Worm (Caenorhabditis elegans) whole organism, midembryonic: Measurements from ENCODE around the gene srg-36.

Source experiments
- T22C8.4 ChIP-seq: fragments of 200-800 bp; sonication (Bioruptor generic); IDR thresholded peaks from 2 replicates; pipeline ENCODE4 v1.3.6; 2022; ENCODE audit warnings: missing genetic modification characterization, missing compliant biosample characterization
- cog-1 ChIP-seq: sonication (generic microtip); optimal IDR thresholded peaks from 2 replicates; lab custom pipeline; 2016; ENCODE audit warnings: missing genetic modification characterization, missing compliant biosample characterization
- flt-1 ChIP-seq: fragments of 200-800 bp; sonication (Bioruptor generic); IDR thresholded peaks from 2 replicates; pipeline ENCODE4 v1.3.6; 2022; ENCODE audit warnings: missing genetic modification characterization, missing compliant biosample characterization
- klf-2 ChIP-seq: fragments of 200-800 bp; sonication (Bioruptor generic); conservative IDR thresholded peaks from 2 replicates; pipeline ENCODE4 v1.3.6; 2022; ENCODE audit warnings: missing genetic modification reagents, missing genetic modification characterization, missing compliant biosample characterization
- med-1 ChIP-seq: sonication (generic microtip); optimal IDR thresholded peaks from 2 replicates; lab custom pipeline; 2017; ENCODE audit warnings: missing genetic modification characterization, mild to moderate bottlenecking, missing compliant biosample characterization, antibody characterized with exemption, missing genetic modification reagents; ENCODE audit not compliant: insufficient read depth
- ref-1 ChIP-seq: fragments of 200-800 bp; sonication (Bioruptor generic); conservative IDR thresholded peaks from 2 replicates; pipeline ENCODE4 v1.3.6; 2022; ENCODE audit warnings: missing genetic modification reagents, missing genetic modification characterization, missing compliant biosample characterization
- tab-1 ChIP-seq: fragments of 200-800 bp; sonication (Bioruptor generic); IDR thresholded peaks from 2 replicates; pipeline ENCODE4 v1.3.6; 2022; ENCODE audit warnings: missing genetic modification characterization, missing compliant biosample characterization
- ztf-23 ChIP-seq: fragments of 200-800 bp; sonication (Bioruptor generic); IDR thresholded peaks from 2 replicates; pipeline ENCODE4 v1.3.6; 2022; ENCODE audit warnings: missing genetic modification reagents, missing genetic modification characterization, missing compliant biosample characterization
- ztf-29 ChIP-seq: fragments of 200-800 bp; sonication (Bioruptor generic); IDR thresholded peaks from 2 replicates; pipeline ENCODE4 v1.3.6; 2022; ENCODE audit warnings: missing genetic modification reagents, missing genetic modification characterization, missing compliant biosample characterization

srg-36 gene

ce11 chrX:14246518-14246917, 12.3 kb upstream of the srg-36 start, which contains the start of gene mlc-6:
Gene mlc-6 (minus strand): TSS chrX:14246618.
- TF ChIP-seq ztf-29 (GFP tag; lab: Robert Waterston, UW), result no peak
- no peak for TF ChIP-seq ref-1 (GFP tag; lab: Robert Waterston, UW)
- TF ChIP-seq med-1 (GFP tag; lab: Kevin White, UChicago), result no peak
- no peak for TF ChIP-seq klf-2 (GFP tag; lab: Robert Waterston, UW)
- no peak for TF ChIP-seq ztf-23
- no peak for TF ChIP-seq tab-1 (GFP tag; lab: Robert Waterston, UW)
- TF ChIP-seq T22C8.4 (GFP tag; lab: Robert Waterston, UW), result no peak
- no peak for TF ChIP-seq cog-1 (tag; lab: Kevin White, UChicago)
- no peak for TF ChIP-seq flt-1 (GFP tag; lab: Robert Waterston, UW)

ce11 chrX:14244493-14244892, 10.2 kb upstream of the srg-36 start:
- TF ChIP-seq T22C8.4 (GFP tag; lab: Robert Waterston, UW), result no peak
- no peak for TF ChIP-seq med-1 (GFP tag; lab: Kevin White, UChicago)
- no peak for TF ChIP-seq cog-1 (tag; lab: Kevin White, UChicago)
- TF ChIP-seq ztf-23, result no peak
- no peak for TF ChIP-seq klf-2 (GFP tag; lab: Robert Waterston, UW)
- no peak for TF ChIP-seq tab-1 (GFP tag; lab: Robert Waterston, UW)
- no peak for TF ChIP-seq ztf-29 (GFP tag; lab: Robert Waterston, UW)
- TF ChIP-seq flt-1 (GFP tag; lab: Robert Waterston, UW), result no peak

ce11 chrX:14243345-14243961, 9.2 kb upstream of the srg-36 start, which contains the start of gene K04C1.3:
Gene K04C1.3 (minus strand): TSS chrX:14243395.
- TF ChIP-seq ref-1 (GFP tag; lab: Robert Waterston, UW) (no peak), cog-1 (tag; lab: Kevin White, UChicago) (no peak), ztf-29 (GFP tag; lab: Robert Waterston, UW) (no peak), med-1 (GFP tag; lab: Kevin White, UChicago) (no peak), T22C8.4 (GFP tag; lab: Robert Waterston, UW) (no peak), flt-1 (GFP tag; lab: Robert Waterston, UW) (no peak)

ce11 chrX:14241531-14241930, 7.3 kb upstream of the srg-36 start:
- TF ChIP-seq flt-1 (GFP tag; lab: Robert Waterston, UW) (no peak), klf-2 (GFP tag; lab: Robert Waterston, UW) (no peak)

- TF ChIP-seq ztf-23 (no peak), T22C8.4 (GFP tag; lab: Robert Waterston, UW) (no peak), klf-2 (GFP tag; lab: Robert Waterston, UW) (no peak), cog-1 (tag; lab: Kevin White, UChicago) (no peak), ref-1 (GFP tag; lab: Robert Waterston, UW) (no peak), ztf-29 (GFP tag; lab: Robert Waterston, UW) (no peak), med-1 (GFP tag; lab: Kevin White, UChicago) (no peak), tab-1 (GFP tag; lab: Robert Waterston, UW) (no peak), flt-1 (GFP tag; lab: Robert Waterston, UW) (no peak)
These were observed 5.9 kb upstream of the srg-36 start for ce11 chrX:14240205-14240604.

ce11 chrX:14238291-14238758, 4.1 kb upstream of the srg-36 start, which contains the start of gene K04C1.2:
Gene K04C1.2 (plus strand): TSS chrX:14238708.
- TF ChIP-seq tab-1 (GFP tag; lab: Robert Waterston, UW) (no peak), med-1 (GFP tag; lab: Kevin White, UChicago) (no peak), cog-1 (tag; lab: Kevin White, UChicago) (no peak), T22C8.4 (GFP tag; lab: Robert Waterston, UW) (peak; percentile 77), klf-2 (GFP tag; lab: Robert Waterston, UW) (no peak), ztf-23 (no peak), flt-1 (GFP tag; lab: Robert Waterston, UW) (0 out of 2 replicates have a peak, but pooled peaks have one; percentile 29), ref-1 (GFP tag; lab: Robert Waterston, UW) (no peak), ztf-29 (GFP tag; lab: Robert Waterston, UW) (no peak)

- 0 out of 2 replicates have a peak, but pooled peaks have one; percentile 21 for TF ChIP-seq tab-1 (GFP tag; lab: Robert Waterston, UW)
- TF ChIP-seq med-1 (GFP tag; lab: Kevin White, UChicago), result no peak
- no peak for TF ChIP-seq ztf-29 (GFP tag; lab: Robert Waterston, UW)
- no peak for TF ChIP-seq T22C8.4 (GFP tag; lab: Robert Waterston, UW)
These were observed 2.0 kb upstream of the srg-36 start for ce11 chrX:14236121-14236824.

- TF ChIP-seq ztf-29 (GFP tag; lab: Robert Waterston, UW), result no peak
- TF ChIP-seq flt-1 (GFP tag; lab: Robert Waterston, UW), result no peak
- no peak for TF ChIP-seq tab-1 (GFP tag; lab: Robert Waterston, UW)
- no peak for TF ChIP-seq T22C8.4 (GFP tag; lab: Robert Waterston, UW)
- no peak for TF ChIP-seq ztf-23
- no peak for TF ChIP-seq klf-2 (GFP tag; lab: Robert Waterston, UW)
- TF ChIP-seq cog-1 (tag; lab: Kevin White, UChicago), result no peak
- TF ChIP-seq med-1 (GFP tag; lab: Kevin White, UChicago), result no peak
- no peak for TF ChIP-seq ref-1 (GFP tag; lab: Robert Waterston, UW)
These were observed 666 bp upstream of the srg-36 start, which contains the start of gene srg-37 for ce11 chrX:14234932-14235331. Gene srg-37 (minus strand): TSS chrX:14235032.

- no peak for TF ChIP-seq tab-1 (GFP tag; lab: Robert Waterston, UW)
- TF ChIP-seq ref-1 (GFP tag; lab: Robert Waterston, UW), result no peak
- TF ChIP-seq cog-1 (tag; lab: Kevin White, UChicago), result no peak
- TF ChIP-seq T22C8.4 (GFP tag; lab: Robert Waterston, UW), result no peak
- no peak for TF ChIP-seq ztf-29 (GFP tag; lab: Robert Waterston, UW)
- TF ChIP-seq flt-1 (GFP tag; lab: Robert Waterston, UW), result no peak
- TF ChIP-seq klf-2 (GFP tag; lab: Robert Waterston, UW), result no peak
- TF ChIP-seq med-1 (GFP tag; lab: Kevin White, UChicago), result no peak
- no peak for TF ChIP-seq ztf-23
These were observed 2.3 kb downstream of the srg-36 start for ce11 chrX:14231987-14232386.
